Worm (Caenorhabditis elegans) whole organism, L4 larva: ENCODE measurements around the gene Y6G8.14.

Experiments
- ama-1 ChIP-seq: fragments of 150-350 bp; optimal IDR thresholded peaks from 2 replicates; lab custom pipeline; 2014; ENCODE audit warnings: inconsistent platforms, mixed read lengths
- ceh-28 ChIP-seq: fragments of 150-350 bp; optimal IDR thresholded peaks from 2 replicates; lab custom pipeline; 2014; ENCODE audit warnings: missing biosample characterization, missing genetic modification reagents, missing genetic modification characterization
- daf-12 ChIP-seq: fragments of 150-350 bp; optimal IDR thresholded peaks from 2 replicates; lab custom pipeline; 2014; ENCODE audit warnings: missing biosample characterization, missing genetic modification reagents, missing genetic modification characterization
- dmd-9 ChIP-seq: fragments of 200-800 bp; sonication (Bioruptor generic); IDR thresholded peaks from 2 replicates; pipeline ENCODE4 v1.3.6; 2022; ENCODE audit warnings: missing genetic modification reagents, missing genetic modification characterization, missing compliant biosample characterization
- dve-1 ChIP-seq: sonication (generic microtip); optimal IDR thresholded peaks from 2 replicates; lab custom pipeline; 2017; ENCODE audit warnings: antibody characterized with exemption, mild to moderate bottlenecking, missing genetic modification characterization, missing compliant biosample characterization; ENCODE audit not compliant: insufficient read depth
- egl-27 ChIP-seq: sonication (generic microtip); optimal IDR thresholded peaks from 3 replicates; lab custom pipeline; 2017; ENCODE audit warnings: missing biosample characterization, missing genetic modification reagents, missing genetic modification characterization
- jun-1 ChIP-seq: fragments of 150-350 bp; optimal IDR thresholded peaks from 2 replicates; lab custom pipeline; 2014; ENCODE audit warnings: missing biosample characterization, missing genetic modification reagents, missing genetic modification characterization
- lin-13 ChIP-seq: fragments of 150-350 bp; optimal IDR thresholded peaks from 2 replicates; lab custom pipeline; 2014; ENCODE audit warnings: missing biosample characterization, missing genetic modification reagents, missing genetic modification characterization
- lin-39 ChIP-seq: fragments of 150-350 bp; optimal IDR thresholded peaks from 2 replicates; lab custom pipeline; 2014; ENCODE audit warnings: missing biosample characterization, missing genetic modification reagents, missing genetic modification characterization
- mep-1 ChIP-seq: fragments of 150-350 bp; sonication (generic microtip); optimal IDR thresholded peaks from 3 replicates; lab custom pipeline; 2014; ENCODE audit warnings: missing biosample characterization, missing genetic modification characterization
- nhr-41 ChIP-seq: fragments of 200-800 bp; sonication (Bioruptor generic); IDR thresholded peaks from 2 replicates; pipeline ENCODE4 v1.3.6; 2022; ENCODE audit warnings: missing genetic modification reagents, missing genetic modification characterization, missing compliant biosample characterization
- snpc-1.2 ChIP-seq: fragments of 200-800 bp; sonication (Bioruptor generic); IDR thresholded peaks from 2 replicates; pipeline ENCODE4 v1.3.6; 2022; ENCODE audit warnings: missing genetic modification reagents, missing genetic modification characterization, missing compliant biosample characterization
- ztf-11 ChIP-seq: fragments of 150-350 bp; optimal IDR thresholded peaks from 2 replicates; lab custom pipeline; 2014; ENCODE audit warnings: missing biosample characterization, missing genetic modification characterization

ce11 chrV:17662260-17662659, 48.1 kb upstream of the Y6G8.14 start:
- TF ChIP-seq daf-12 (tag; lab: Kevin White, UChicago) (no peak), ztf-11 (tag; lab: Kevin White, UChicago) (no peak), ama-1 (no peak), ceh-28 (tag; lab: Kevin White, UChicago) (no peak), jun-1 (tag; lab: Kevin White, UChicago) (no peak), snpc-1.2 (GFP tag; lab: Robert Waterston, UW) (no peak), mep-1 (no peak), egl-27 (tag; lab: Kevin White, UChicago) (no peak), lin-13 (GFP tag; lab: Kevin White, UChicago) (no peak), dmd-9 (GFP tag; lab: Robert Waterston, UW) (no peak), nhr-41 (GFP tag; lab: Robert Waterston, UW) (no peak), dve-1 (tag; lab: Kevin White, UChicago) (no peak), lin-39 (no peak)
